Fruit fly (Drosophila melanogaster): Measurements from ENCODE around the gene mrn.

DNA sequence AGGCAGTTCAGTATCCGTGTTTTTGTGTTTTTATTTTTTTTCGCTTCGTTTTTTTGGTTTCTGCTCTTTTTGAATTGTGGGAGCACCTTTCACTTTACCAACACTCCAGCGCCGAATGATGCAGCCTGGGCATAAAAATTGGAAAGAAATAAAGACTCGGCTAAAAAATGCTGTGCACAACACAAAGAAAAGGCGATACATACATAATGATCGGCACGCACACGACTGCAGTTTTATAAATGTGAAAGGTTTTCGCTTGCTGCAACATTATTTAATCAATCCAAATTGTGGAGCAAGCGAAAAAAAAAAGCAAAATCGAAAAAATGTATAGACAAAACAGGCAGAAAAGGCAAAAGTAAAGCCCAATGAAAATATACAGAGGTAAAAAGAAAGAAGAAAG, 37.3 kb downstream of the mrn start:
- TF ChIP-seq CG12768 (GFP tag; optimal IDR thresholded peaks at IDR 0.05) (no peak), Hr96 (GFP tag; optimal IDR thresholded peaks at IDR 0.05) (no peak), tj (GFP tag; optimal IDR thresholded peaks at IDR 0.05) (peak; percentile 94), bab1 (GFP tag; optimal IDR thresholded peaks at IDR 0.05) (no peak), Clk (GFP tag; optimal IDR thresholded peaks at IDR 0.05) (no peak), CG14711 (tag; optimal IDR thresholded peaks at IDR 0.05) (no peak), CG11617 (GFP tag; optimal IDR thresholded peaks at IDR 0.05) (no peak), CG5204 (GFP tag; optimal IDR thresholded peaks at IDR 0.05) (no peak), CG7101 (tag; optimal IDR thresholded peaks at IDR 0.05) (no peak), CG33017 (tag; optimal IDR thresholded peaks at IDR 0.05) (no peak), cnc (optimal IDR thresholded peaks at IDR 0.05) (no peak)

Measured in whole organism, adult.